Worm (Caenorhabditis elegans) whole organism, L3 larva: ENCODE results near the gene K07E3.4.

ENCODE experiments used
- R02D3.7 ChIP-seq: fragments of 150-350 bp; optimal IDR thresholded peaks from 2 replicates; lab custom pipeline; 2014; ENCODE audit warnings: missing biosample characterization, missing genetic modification characterization
- ceh-16 ChIP-seq: sonication (generic microtip); optimal IDR thresholded peaks from 2 replicates; lab custom pipeline; 2017; ENCODE audit warnings: missing biosample characterization, missing genetic modification characterization
- ceh-28 ChIP-seq: fragments of 150-350 bp; optimal IDR thresholded peaks from 2 replicates; lab custom pipeline; 2014; ENCODE audit warnings: missing biosample characterization, missing genetic modification reagents, missing genetic modification characterization
- ceh-9 ChIP-seq: sonication (generic microtip); optimal IDR thresholded peaks from 2 replicates; lab custom pipeline; 2018; ENCODE audit warnings: missing biosample characterization, missing genetic modification characterization
- egl-27 ChIP-seq: sonication (generic microtip); optimal IDR thresholded peaks from 4 replicates; lab custom pipeline; 2017; ENCODE audit warnings: missing biosample characterization, missing genetic modification reagents, missing genetic modification characterization
- elt-3 ChIP-seq, 3 experiments: fragments of 150-350 bp in 1 of 3; sonication (generic microtip) in 2 of 3; optimal IDR thresholded peaks; 2 replicates in 2 of 3; 4 replicates in 1 of 3; lab custom pipeline; 2014 to 2017; ENCODE audit warnings: missing biosample characterization in 3 of 3, missing genetic modification characterization in 3 of 3
- lsy-12 ChIP-seq: sonication (generic microtip); optimal IDR thresholded peaks from 2 replicates; lab custom pipeline; 2016; ENCODE audit warnings: mild to moderate bottlenecking, missing genetic modification characterization, missing compliant biosample characterization
- nhr-12 ChIP-seq: fragments of 150-350 bp; optimal IDR thresholded peaks from 2 replicates; lab custom pipeline; 2014; ENCODE audit warnings: missing biosample characterization, missing genetic modification characterization
- nhr-23 ChIP-seq: fragments of 150-350 bp; optimal IDR thresholded peaks from 2 replicates; lab custom pipeline; 2014; ENCODE audit warnings: missing biosample characterization, missing genetic modification reagents, missing genetic modification characterization
- snpc-4 ChIP-seq: fragments of 150-350 bp; optimal IDR thresholded peaks from 2 replicates; lab custom pipeline; 2014; ENCODE audit warnings: missing biosample characterization, missing genetic modification characterization
- unc-62 ChIP-seq: fragments of 150-350 bp; sonication (generic microtip); optimal IDR thresholded peaks from 4 replicates; lab custom pipeline; 2014; ENCODE audit warnings: missing biosample characterization, missing genetic modification reagents, missing genetic modification characterization
- ztf-4 ChIP-seq: fragments of 150-350 bp; optimal IDR thresholded peaks from 2 replicates; lab custom pipeline; 2014; ENCODE audit warnings: missing biosample characterization, missing genetic modification characterization

- TF ChIP-seq nhr-12 (tag; lab: Kevin White, UChicago) (no peak), nhr-23 (tag; lab: Kevin White, UChicago) (no peak), ceh-16 (tag; lab: Kevin White, UChicago) (no peak), elt-3 (tag; optimal IDR thresholded peaks at IDR 0.05; lab: Kevin White, UChicago) (no peak), unc-62 (GFP tag; lab: Kevin White, UChicago) (no peak), ceh-9 (no peak), lsy-12 (tag; lab: Kevin White, UChicago) (no peak), R02D3.7 (tag; lab: Kevin White, UChicago) (no peak), ceh-28 (no peak), egl-27 (tag; lab: Kevin White, UChicago) (no peak), ztf-4 (no peak), snpc-4 (tag; lab: Kevin White, UChicago) (no peak)
Measured at ce11 chrX:8117827-8118317, 34.1 kb upstream of the K07E3.4 start.
